Fruit fly (Drosophila melanogaster): Measurements from ENCODE around the gene CanA1.

CanA1 gene

dm6 chr3R:31048629-31049028, 9.5 kb downstream of the CanA1 start, which contains the start of gene Alp4:
Gene Alp4 (plus strand): TSS chr3R:31048929.
- TF ChIP-seq Met (GFP tag; optimal IDR thresholded peaks at IDR 0.05) (no peak), Eip93F (GFP tag; optimal IDR thresholded peaks at IDR 0.05) (no peak), eg (GFP tag; IDR thresholded peaks at IDR 0.05) (no peak), pdm3 (GFP tag; optimal IDR thresholded peaks at IDR 0.05) (no peak), CG15336 (GFP tag; IDR thresholded peaks at IDR 0.05) (no peak), Sox15 (GFP tag; optimal IDR thresholded peaks at IDR 0.05) (no peak), Blimp-1 (GFP tag; optimal IDR thresholded peaks at IDR 0.05) (no peak), Eip78C (GFP tag) (no peak), spab (GFP tag; optimal IDR thresholded peaks at IDR 0.05) (no peak), Ets21C (GFP tag; optimal IDR thresholded peaks at IDR 0.05) (no peak), CG8119 (GFP tag; IDR thresholded peaks at IDR 0.05) (no peak), CG11762 (GFP tag; optimal IDR thresholded peaks at IDR 0.05; ENCODE audit: insufficient read depth) (no peak), Sox14 (GFP tag; optimal IDR thresholded peaks at IDR 0.05) (no peak), Hr4 (GFP tag; optimal IDR thresholded peaks at IDR 0.05) (no peak), fd85E (GFP tag; optimal IDR thresholded peaks at IDR 0.05) (no peak), dac (GFP tag; optimal IDR thresholded peaks at IDR 0.05) (no peak), Hr38 (GFP tag; optimal IDR thresholded peaks at IDR 0.05) (no peak), ss (GFP tag; optimal IDR thresholded peaks at IDR 0.05) (no peak), CG3919 (GFP tag; optimal IDR thresholded peaks at IDR 0.05) (no peak)

dm6 chr3R:31053784-31054221, 14.6 kb downstream of the CanA1 start, which contains the start of gene Chchd3:
Gene Chchd3 (minus strand): TSS chr3R:31053915.
- no peak for TF ChIP-seq CG32006 (GFP tag; optimal IDR thresholded peaks at IDR 0.05)
- peak; percentile 56 for TF ChIP-seq Eip78C (GFP tag)
- TF ChIP-seq CG4318 (GFP tag; optimal IDR thresholded peaks at IDR 0.05) = no peak
- TF ChIP-seq Gug (GFP tag; IDR thresholded peaks at IDR 0.05) = no peak
- TF ChIP-seq CG31627 (GFP tag; optimal IDR thresholded peaks at IDR 0.05) = peak; percentile 9

dm6 chr3R:31059036-31059806, 20.0 kb downstream of the CanA1 start:
- TF ChIP-seq CG10669 (GFP tag; optimal IDR thresholded peaks at IDR 0.05) (peak; percentile 84), CG32006 (GFP tag; optimal IDR thresholded peaks at IDR 0.05) (peak; percentile 90), Sox14 (GFP tag; optimal IDR thresholded peaks at IDR 0.05) (peak; percentile 75), CG7368 (GFP tag; optimal IDR thresholded peaks at IDR 0.05) (peak; percentile 85), fd59A (GFP tag; optimal IDR thresholded peaks at IDR 0.05) (peak; percentile 49), CG6854 (GFP tag; optimal IDR thresholded peaks at IDR 0.05) (peak; percentile 76), eg (GFP tag; IDR thresholded peaks at IDR 0.05) (peak; percentile 84), CG6808 (GFP tag; optimal IDR thresholded peaks at IDR 0.05) (peak; percentile 70), CG11294 (GFP tag; IDR thresholded peaks at IDR 0.05) (peak; percentile 20; the same call in 1 of the 2 replicates), pdm3 (GFP tag; optimal IDR thresholded peaks at IDR 0.05) (peak; percentile 80), Blimp-1 (GFP tag; optimal IDR thresholded peaks at IDR 0.05) (peak; percentile 84), CG3032 (tag; optimal IDR thresholded peaks at IDR 0.05) (peak; percentile 83), fd85E (GFP tag; optimal IDR thresholded peaks at IDR 0.05) (peak; percentile 63), Gug (GFP tag; IDR thresholded peaks at IDR 0.05) (peak; percentile 69), achi (GFP tag; optimal IDR thresholded peaks at IDR 0.05) (peak; percentile 89), CG10631 (GFP tag; optimal IDR thresholded peaks at IDR 0.05) (peak; percentile 86), Eip78C (GFP tag) (peak; percentile 95), Met (GFP tag; optimal IDR thresholded peaks at IDR 0.05) (peak; percentile 89), CG6792 (GFP tag; optimal IDR thresholded peaks at IDR 0.05) (peak; percentile 91), fkh (GFP tag; optimal IDR thresholded peaks at IDR 0.05) (peak; percentile 76), Sox15 (GFP tag; optimal IDR thresholded peaks at IDR 0.05) (peak; percentile 82), CG6276 (GFP tag; optimal IDR thresholded peaks at IDR 0.05) (no peak), dsx (GFP tag; optimal IDR thresholded peaks at IDR 0.05; ENCODE audit: poor library complexity, severe bottlenecking) (peak; percentile 78), Eip93F (GFP tag; optimal IDR thresholded peaks at IDR 0.05) (peak; percentile 90), CG8632 (GFP tag; optimal IDR thresholded peaks at IDR 0.05) (peak; percentile 94), CG34406 (GFP tag; optimal IDR thresholded peaks at IDR 0.05) (peak; percentile 94), net (GFP tag; optimal IDR thresholded peaks at IDR 0.05) (peak; percentile 84), dac (GFP tag; optimal IDR thresholded peaks at IDR 0.05) (peak; percentile 70), CG3919 (GFP tag; optimal IDR thresholded peaks at IDR 0.05) (peak; percentile 91), CG4318 (GFP tag; optimal IDR thresholded peaks at IDR 0.05) (peak; percentile 79), svp (GFP tag) (peak; percentile 93), Ets96B (tag; optimal IDR thresholded peaks at IDR 0.05) (peak; percentile 90), salr (GFP tag; optimal IDR thresholded peaks at IDR 0.05) (peak; percentile 63 to 66), lz (GFP tag; optimal IDR thresholded peaks at IDR 0.05) (peak; percentile 85), acj6 (GFP tag; optimal IDR thresholded peaks at IDR 0.05) (peak; percentile 91), CG11762 (GFP tag; optimal IDR thresholded peaks at IDR 0.05; ENCODE audit: insufficient read depth) (peak; percentile 84)
